Fruit fly (Drosophila melanogaster) whole organism, embryonic: ENCODE measurements around the gene Gr5a.

Experiments used
- Abd-B ChIP-seq: fragments of 200-800 bp; sonication (Bioruptor generic); optimal IDR thresholded peaks from 2 replicates; lab custom pipeline; 2018; ENCODE audit warnings: missing biosample characterization, mild to moderate bottlenecking, missing genetic modification characterization, moderate library complexity
- Atf-2 ChIP-seq: fragments of 200-800 bp; sonication (Bioruptor generic); optimal IDR thresholded peaks from 2 replicates; lab custom pipeline; 2016; ENCODE audit warnings: missing biosample characterization, missing genetic modification characterization
- CG10147 ChIP-seq: fragments of 200-800 bp; sonication (Bioruptor generic); optimal IDR thresholded peaks from 2 replicates; lab custom pipeline; 2019; ENCODE audit warnings: missing biosample characterization, mild to moderate bottlenecking, missing genetic modification characterization, moderate library complexity
- CG10274 ChIP-seq: fragments of 200-800 bp; sonication (Bioruptor generic); optimal IDR thresholded peaks from 3 replicates; lab custom pipeline; 2017; ENCODE audit warnings: missing biosample characterization, mild to moderate bottlenecking, missing genetic modification characterization
- CG11723 ChIP-seq: fragments of 200-800 bp; sonication (Bioruptor generic); optimal IDR thresholded peaks from 2 replicates; lab custom pipeline; 2017; ENCODE audit warnings: missing biosample characterization, mild to moderate bottlenecking, missing genetic modification characterization
- CG12391 ChIP-seq: fragments of 200-800 bp; sonication (Bioruptor generic); optimal IDR thresholded peaks from 3 replicates; lab custom pipeline; 2018; ENCODE audit warnings: missing biosample characterization, mild to moderate bottlenecking, missing genetic modification characterization, moderate library complexity
- CG13424 ChIP-seq: fragments of 200-800 bp; sonication (Bioruptor generic); optimal IDR thresholded peaks from 2 replicates; lab custom pipeline; 2019; ENCODE audit warnings: missing biosample characterization, mild to moderate bottlenecking, missing genetic modification characterization, moderate library complexity
- CG15696 ChIP-seq: fragments of 200-800 bp; sonication (Bioruptor generic); optimal IDR thresholded peaks from 2 replicates; lab custom pipeline; 2019; ENCODE audit warnings: missing biosample characterization, mild to moderate bottlenecking, missing genetic modification characterization, moderate library complexity
- CG1603 ChIP-seq: fragments of 200-800 bp; sonication (Bioruptor generic); optimal IDR thresholded peaks from 2 replicates; lab custom pipeline; 2019; ENCODE audit warnings: missing biosample characterization, mild to moderate bottlenecking, missing genetic modification characterization, moderate library complexity
- CG16779 ChIP-seq: fragments of 200-800 bp; sonication (Bioruptor generic); IDR thresholded peaks from 2 replicates; pipeline ENCODE4 v1.3.6; 2022; ENCODE audit warnings: missing biosample characterization, missing genetic modification characterization
- CG17186 ChIP-seq: fragments of 200-800 bp; sonication (Bioruptor generic); optimal IDR thresholded peaks from 3 replicates; lab custom pipeline; 2017; ENCODE audit warnings: missing biosample characterization, missing genetic modification reagents, missing genetic modification characterization
- CG2199 ChIP-seq: fragments of 200-800 bp; sonication (Bioruptor generic); IDR thresholded peaks from 3 replicates; pipeline ENCODE4 v1.3.6; 2022; ENCODE audit warnings: missing biosample characterization, missing genetic modification characterization
- CG31224 ChIP-seq: fragments of 200-800 bp; sonication (Bioruptor generic); IDR thresholded peaks from 2 replicates; pipeline ENCODE4 v1.3.6; 2022; ENCODE audit warnings: missing biosample characterization, missing genetic modification characterization
- CG31388 ChIP-seq: fragments of 200-800 bp; sonication (Bioruptor generic); optimal IDR thresholded peaks from 2 replicates; lab custom pipeline; 2016; ENCODE audit warnings: missing biosample characterization, missing genetic modification characterization
- CG33213 ChIP-seq: fragments of 200-800 bp; sonication (Bioruptor generic); optimal IDR thresholded peaks from 3 replicates; lab custom pipeline; 2016; ENCODE audit warnings: missing biosample characterization, missing genetic modification characterization
- CG3838 ChIP-seq: fragments of 200-800 bp; sonication (Bioruptor generic); optimal IDR thresholded peaks from 3 replicates; lab custom pipeline; 2016; ENCODE audit warnings: missing biosample characterization, missing genetic modification characterization
- CG5953 ChIP-seq: fragments of 200-800 bp; sonication (Bioruptor generic); IDR thresholded peaks from 2 replicates; pipeline ENCODE4 v1.3.6; 2022; ENCODE audit warnings: missing biosample characterization, missing genetic modification characterization
- CG6272 ChIP-seq: fragments of 200-800 bp; sonication (Bioruptor generic); IDR thresholded peaks from 2 replicates; pipeline ENCODE4 v1.3.6; 2022; ENCODE audit warnings: missing biosample characterization, missing genetic modification characterization
- CG6791 ChIP-seq: fragments of 200-800 bp; sonication (Bioruptor generic); IDR thresholded peaks from 3 replicates; pipeline ENCODE4 v1.3.6; 2022; ENCODE audit warnings: missing biosample characterization, missing genetic modification characterization; ENCODE audit not compliant: partially characterized antibody
- CG7372 ChIP-seq: fragments of 200-800 bp; sonication (Bioruptor generic); IDR thresholded peaks from 2 replicates; pipeline ENCODE4 v1.3.6; 2022; ENCODE audit warnings: missing biosample characterization, missing genetic modification characterization
- CG8290 ChIP-seq, 3 experiments: fragments of 200-800 bp; sonication (Bioruptor generic); optimal IDR thresholded peaks; 2 replicates each; lab custom pipeline; 2016 to 2019; ENCODE audit warnings: missing biosample characterization in 3 of 3, missing genetic modification characterization in 3 of 3, mild to moderate bottlenecking in 2 of 3, moderate library complexity in 1 of 3
- CG8359 ChIP-seq: fragments of 200-800 bp; sonication (Bioruptor generic); optimal IDR thresholded peaks from 2 replicates; lab custom pipeline; 2017; ENCODE audit warnings: missing biosample characterization, mild to moderate bottlenecking, missing genetic modification characterization, borderline replicate concordance
- CG9215 ChIP-seq: fragments of 200-800 bp; sonication (Bioruptor generic); IDR thresholded peaks from 2 replicates; pipeline ENCODE4 v1.3.6; 2022; ENCODE audit warnings: missing biosample characterization, missing genetic modification characterization
- CTCF ChIP-seq: fragments of 200-800 bp; sonication (Bioruptor generic); optimal IDR thresholded peaks from 2 replicates; lab custom pipeline; 2017; ENCODE audit warnings: missing biosample characterization, mild to moderate bottlenecking, missing genetic modification characterization, moderate library complexity
- E2f1 ChIP-seq: fragments of 200-800 bp; sonication (Bioruptor generic); IDR thresholded peaks from 2 replicates; pipeline ENCODE4 v1.3.6; 2022; ENCODE audit warnings: missing biosample characterization, missing genetic modification characterization
- HLH54F ChIP-seq: fragments of 200-800 bp; sonication (Bioruptor generic); optimal IDR thresholded peaks from 3 replicates; lab custom pipeline; 2016; ENCODE audit warnings: missing biosample characterization, missing genetic modification characterization
- HmgD ChIP-seq: fragments of 200-800 bp; sonication (Bioruptor generic); optimal IDR thresholded peaks from 3 replicates; lab custom pipeline; 2016; ENCODE audit warnings: missing biosample characterization, missing genetic modification characterization
- MBD-R2 ChIP-seq: fragments of 200-800 bp; sonication (Bioruptor generic); IDR thresholded peaks from 2 replicates; pipeline ENCODE4 v1.3.6; 2022; ENCODE audit warnings: missing biosample characterization, missing genetic modification characterization
- Mrtf ChIP-seq: fragments of 200-800 bp; sonication (Bioruptor generic); IDR thresholded peaks from 3 replicates; pipeline ENCODE4 v1.3.6; 2022; ENCODE audit warnings: missing biosample characterization, missing genetic modification characterization
- NFAT ChIP-seq: fragments of 200-800 bp; sonication (Bioruptor generic); IDR thresholded peaks from 2 replicates; pipeline ENCODE4 v1.3.6; 2022; ENCODE audit warnings: missing biosample characterization, missing genetic modification characterization
- Opbp ChIP-seq: fragments of 200-800 bp; sonication (Bioruptor generic); IDR thresholded peaks from 3 replicates; pipeline ENCODE4 v1.3.6; 2022; ENCODE audit warnings: missing biosample characterization, missing genetic modification characterization; ENCODE audit not compliant: partially characterized antibody
- Rx ChIP-seq: fragments of 200-800 bp; sonication (Bioruptor generic); IDR thresholded peaks from 2 replicates; pipeline ENCODE4 v1.3.6; 2022; ENCODE audit warnings: missing biosample characterization, missing genetic modification characterization
- Sox100B ChIP-seq: fragments of 200-800 bp; sonication (Bioruptor generic); optimal IDR thresholded peaks from 3 replicates; lab custom pipeline; 2018; ENCODE audit warnings: missing biosample characterization, mild to moderate bottlenecking, missing genetic modification characterization
- btn ChIP-seq: fragments of 200-800 bp; sonication (Bioruptor generic); optimal IDR thresholded peaks from 2 replicates; lab custom pipeline; 2016; ENCODE audit warnings: missing biosample characterization, missing genetic modification characterization
- caup ChIP-seq: fragments of 200-800 bp; sonication (Bioruptor generic); optimal IDR thresholded peaks from 3 replicates; lab custom pipeline; 2017; ENCODE audit warnings: missing biosample characterization, mild to moderate bottlenecking, missing genetic modification characterization, moderate library complexity; ENCODE audit not compliant: severe bottlenecking
- chif ChIP-seq, 2 experiments: fragments of 200-800 bp; sonication (Bioruptor generic); optimal IDR thresholded peaks; 3 replicates each; lab custom pipeline; 2016; ENCODE audit warnings: missing biosample characterization in 2 of 2, missing genetic modification characterization in 2 of 2
- croc ChIP-seq: fragments of 200-800 bp; sonication (Bioruptor generic); conservative IDR thresholded peaks from 3 replicates; pipeline ENCODE4 v1.3.6; 2022; ENCODE audit warnings: missing biosample characterization, missing genetic modification characterization
- disco-r ChIP-seq: fragments of 200-800 bp; sonication (Bioruptor generic); optimal IDR thresholded peaks from 2 replicates; lab custom pipeline; 2016; ENCODE audit warnings: missing biosample characterization, missing genetic modification characterization
- dmrt11E ChIP-seq: fragments of 200-800 bp; sonication (Bioruptor generic); optimal IDR thresholded peaks from 3 replicates; lab custom pipeline; 2018; ENCODE audit warnings: missing biosample characterization, mild to moderate bottlenecking, missing genetic modification characterization, moderate library complexity
- fu2 ChIP-seq: fragments of 200-800 bp; sonication (Bioruptor generic); optimal IDR thresholded peaks from 2 replicates; lab custom pipeline; 2016; ENCODE audit warnings: missing biosample characterization, missing genetic modification characterization
- h ChIP-seq: fragments of >200 bp; optimal IDR thresholded peaks from 2 replicates; lab custom pipeline; 2017
- insv ChIP-seq, 2 experiments: fragments of 200-800 bp; sonication (Bioruptor generic); optimal IDR thresholded peaks; 3 replicates each; lab custom pipeline; 2016 to 2018; ENCODE audit warnings: missing biosample characterization in 2 of 2, missing genetic modification characterization in 2 of 2
- nerfin-2 ChIP-seq: fragments of 200-800 bp; sonication (Bioruptor generic); IDR thresholded peaks from 2 replicates; pipeline ENCODE4 v1.3.6; 2022; ENCODE audit warnings: missing biosample characterization, missing genetic modification characterization; ENCODE audit not compliant: partially characterized antibody
- otp ChIP-seq: fragments of 200-800 bp; sonication (Bioruptor generic); IDR thresholded peaks from 3 replicates; pipeline ENCODE4, ENCODE4 v1.3.6; 2022; ENCODE audit warnings: missing biosample characterization, missing genetic modification characterization
- rib ChIP-seq: fragments of 200-800 bp; sonication (Bioruptor generic); IDR thresholded peaks from 2 replicates; pipeline ENCODE4 v1.3.6; 2022; ENCODE audit warnings: missing biosample characterization, missing genetic modification characterization
- scrt ChIP-seq: fragments of 200-800 bp; sonication (Bioruptor generic); optimal IDR thresholded peaks from 2 replicates; lab custom pipeline; 2018; ENCODE audit warnings: missing biosample characterization, mild to moderate bottlenecking, missing genetic modification characterization, moderate library complexity
- sim ChIP-seq: fragments of 200-800 bp; sonication (Bioruptor generic); IDR thresholded peaks from 2 replicates; pipeline ENCODE4 v1.3.6; 2022; ENCODE audit warnings: missing biosample characterization, missing genetic modification characterization
- sqz ChIP-seq: fragments of 200-800 bp; sonication (Bioruptor generic); optimal IDR thresholded peaks from 3 replicates; lab custom pipeline; 2018; ENCODE audit warnings: missing biosample characterization, mild to moderate bottlenecking, missing genetic modification characterization
- stc ChIP-seq: fragments of 200-800 bp; sonication (Bioruptor generic); IDR thresholded peaks from 2 replicates; pipeline ENCODE4 v1.3.6; 2022; ENCODE audit warnings: missing biosample characterization, missing genetic modification characterization
- tll ChIP-seq, 2 experiments: fragments of 200-800 bp in 1 of 2; fragments of >200 bp in 1 of 2; sonication (Bioruptor generic) in 1 of 2; optimal IDR thresholded peaks; 2 replicates each; lab custom pipeline; 2017 to 2019; ENCODE audit warnings: missing biosample characterization in 2 of 2, missing genetic modification characterization in 2 of 2, mild to moderate bottlenecking in 1 of 2, moderate library complexity in 1 of 2
- unc-4 ChIP-seq: fragments of 200-800 bp; sonication (Bioruptor generic); IDR thresholded peaks from 2 replicates; pipeline ENCODE4 v1.3.6; 2022; ENCODE audit warnings: missing biosample characterization, missing genetic modification characterization; ENCODE audit not compliant: partially characterized antibody

The Gr5a gene

DNA sequence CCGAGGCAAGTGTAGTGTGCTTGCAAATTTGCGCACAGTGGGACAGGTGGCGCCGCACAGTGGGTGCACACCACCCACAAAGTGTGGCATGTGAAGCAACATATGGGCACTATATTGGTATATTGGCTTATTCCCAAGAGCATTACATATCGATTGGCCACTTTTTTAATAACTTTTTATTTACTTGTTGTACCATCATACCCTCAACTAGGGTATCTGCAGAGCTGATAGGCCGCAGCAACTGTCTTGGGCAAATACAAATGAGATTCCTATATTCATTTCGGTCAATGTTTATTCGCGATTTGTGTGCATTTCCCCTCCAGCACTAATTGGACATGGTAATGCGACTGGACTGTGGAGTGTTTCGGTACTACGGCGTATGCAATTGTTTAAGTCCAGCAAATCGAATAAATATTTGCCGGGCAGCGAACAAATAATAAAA, 44.3 kb downstream of the Gr5a start (continued):
- TF ChIP-seq CG15696 (peak; percentile 67), sim (no peak), Mrtf (GFP tag; lab: Robert Waterston, UW) (peak; percentile 44; the same call in 1 of the 3 replicates), h (lab: Kevin White, UChicago) (no peak), CG3838 (GFP tag; lab: Kevin White, UChicago) (no peak), CG6272 (GFP tag; lab: Robert Waterston, UW) (no peak), CG16779 (GFP tag; lab: Robert Waterston, UW) (no peak), scrt (no peak), sqz (GFP tag; lab: Kevin White, UChicago) (peak; percentile 7), CG31388 (GFP tag; lab: Kevin White, UChicago) (no peak), disco-r (GFP tag; lab: Kevin White, UChicago) (peak; percentile 15), CG1603 (peak; percentile 89), CG5953 (peak; percentile 72; the same call in 1 of the 2 replicates), caup (GFP tag; lab: Kevin White, UChicago) (peak; percentile 1), CG17186 (GFP tag; lab: Kevin White, UChicago) (peak; percentile 42), CG11723 (GFP tag; lab: Kevin White, UChicago) (peak; percentile 49), Opbp (GFP tag; lab: Robert Waterston, UW) (no peak), MBD-R2 (GFP tag; lab: Robert Waterston, UW) (no peak; the same call in 1 of the 2 replicates), tll (GFP tag; optimal IDR thresholded peaks at IDR 0.05; lab: Kevin White, UChicago) (no peak), CG12391 (tag; lab: Kevin White, UChicago) (peak; percentile 32), CG8290 (GFP tag; optimal IDR thresholded peaks at IDR 0.05; lab: Kevin White, UChicago) (no peak), CG8290 (tag; optimal IDR thresholded peaks at IDR 0.05; lab: Kevin White, UChicago) (peak in 1 of 2 experiments; percentile 76), CG2199 (no peak), NFAT (GFP tag; lab: Robert Waterston, UW) (no peak), Rx (GFP tag; lab: Robert Waterston, UW) (peak; percentile 67), HLH54F (GFP tag; lab: Kevin White, UChicago) (peak; percentile 30), nerfin-2 (no peak), CG8359 (peak; percentile 31), CG9215 (GFP tag; lab: Robert Waterston, UW) (no peak), Abd-B (GFP tag; lab: Kevin White, UChicago) (peak; percentile 29), btn (GFP tag; lab: Kevin White, UChicago) (peak; percentile 8), otp (GFP tag; lab: Robert Waterston, UW) (peak; percentile 42; the same call in 1 of the 3 replicates), CG6791 (GFP tag; lab: Robert Waterston, UW) (no peak), chif (GFP tag; optimal IDR thresholded peaks at IDR 0.05; lab: Kevin White, UChicago) (peak; percentile 24 to 37), croc (no peak), insv (GFP tag; optimal IDR thresholded peaks at IDR 0.05; lab: Kevin White, UChicago) (no peak), Sox100B (peak; percentile 56), dmrt11E (peak; percentile 62), rib (GFP tag; lab: Robert Waterston, UW) (no peak), CG10274 (GFP tag; lab: Kevin White, UChicago) (peak; percentile 6), CG13424 (tag; lab: Kevin White, UChicago) (peak; percentile 47), HmgD (GFP tag; lab: Kevin White, UChicago) (no peak), CG7372 (no peak), E2f1 (GFP tag; lab: Robert Waterston, UW) (0 out of 2 replicates have a peak, but pooled peaks have one; percentile 25), CG10147 (GFP tag; lab: Kevin White, UChicago) (no peak), fu2 (GFP tag; lab: Kevin White, UChicago) (no peak), Atf-2 (GFP tag; lab: Kevin White, UChicago) (peak; percentile 33), stc (peak; percentile 44; the same call in 1 of the 2 replicates), unc-4 (no peak), CTCF (GFP tag; lab: Kevin White, UChicago) (peak; percentile 23), CG33213 (GFP tag; lab: Kevin White, UChicago) (peak; percentile 56), CG31224 (GFP tag; lab: Robert Waterston, UW) (peak; percentile 24; the same call in 1 of the 2 replicates)
